Fruit fly (Drosophila melanogaster): ENCODE measurements around the gene sim.

- TF ChIP-seq ovo (GFP tag; optimal IDR thresholded peaks at IDR 0.05) (no peak), CG5204 (GFP tag; optimal IDR thresholded peaks at IDR 0.05) (no peak), kay (GFP tag; ENCODE audit: borderline replicate concordance) (no peak), CG11617 (GFP tag; optimal IDR thresholded peaks at IDR 0.05) (no peak)
Observed at dm6 chr3R:13074588-13074987, 17.0 kb downstream of the sim start.

Data from whole organism, adult.